Worm (Caenorhabditis elegans): Measurements from ENCODE around the gene C49C8.8.

DNA sequence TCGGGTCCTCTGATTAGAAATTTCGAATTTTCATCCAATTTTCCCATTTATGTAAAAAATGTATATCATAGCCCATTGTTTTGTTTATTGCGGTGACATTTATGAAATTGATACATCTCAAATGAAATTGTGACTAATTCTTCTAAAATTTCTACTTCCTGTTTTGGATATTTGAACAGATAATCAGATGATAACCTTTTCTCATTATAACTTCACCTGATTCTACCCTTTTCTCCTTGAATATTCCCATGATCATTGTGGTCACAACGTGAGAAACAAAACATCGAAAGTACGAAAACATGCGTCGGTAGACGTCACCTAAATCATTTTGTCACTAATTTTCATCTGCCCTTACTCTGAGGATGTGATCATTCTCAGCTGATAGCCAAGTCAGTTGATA is 21.7 kb upstream of the C49C8.8 start:
- TF ChIP-seq flt-1 (GFP tag; IDR thresholded peaks at IDR 0.05) (no peak), F13C5.2 (tag; optimal IDR thresholded peaks at IDR 0.05) (no peak), ceh-36 (tag; optimal IDR thresholded peaks at IDR 0.05) (no peak), ama-1 (optimal IDR thresholded peaks at IDR 0.05) (no peak), ets-7 (tag; optimal IDR thresholded peaks at IDR 0.05) (no peak), tbx-37 (GFP tag; conservative IDR thresholded peaks at IDR 0.05) (no peak), hmg-4 (GFP tag; optimal IDR thresholded peaks at IDR 0.05) (no peak), scrt-1 (GFP tag; IDR thresholded peaks at IDR 0.05) (no peak), ceh-13 (GFP tag; optimal IDR thresholded peaks at IDR 0.05) (no peak), pes-1 (GFP tag; IDR thresholded peaks at IDR 0.05) (no peak), tra-4 (tag; optimal IDR thresholded peaks at IDR 0.05) (no peak), B0310.2 (tag; optimal IDR thresholded peaks at IDR 0.05) (no peak), hnd-1 (tag; optimal IDR thresholded peaks at IDR 0.05) (no peak), tbx-11 (GFP tag; IDR thresholded peaks at IDR 0.05) (no peak)
